Worm (Caenorhabditis elegans) whole organism, L4/young adult: Measurements from ENCODE around the gene rnh-1.0.

Source experiments
- dao-5 ChIP-seq: sonication (generic microtip); optimal IDR thresholded peaks from 2 replicates; lab custom pipeline; 2016; ENCODE audit warnings: missing genotype, missing genetic modification characterization, moderate library complexity, missing compliant biosample characterization
- him-1 ChIP-seq: sonication (generic microtip); optimal IDR thresholded peaks from 2 replicates; lab custom pipeline; 2016; ENCODE audit warnings: missing genotype, missing genetic modification reagents, missing genetic modification characterization, missing compliant biosample characterization

- TF ChIP-seq him-1 (tag; lab: Kevin White, UChicago) = no peak
- no peak for TF ChIP-seq dao-5 (tag; lab: Kevin White, UChicago)
Measured at ce11 chrII:4989802-4990201, 5.3 kb upstream of the rnh-1.0 start, which contains the start of gene T27F7.12.
